Fruit fly (Drosophila melanogaster) S2 (cell line): ENCODE measurements around the gene TpnC25D.

ENCODE experiments used
- CG8478 ChIP-seq: fragments of >200 bp; optimal IDR thresholded peaks from 2 replicates; lab custom pipeline; 2018
- CTCF ChIP-seq, 2 experiments: fragments of >200 bp; optimal IDR thresholded peaks; 2 replicates each; lab custom pipeline; 2018

dm6 chr2L:5259076-5259843 is 42.8 kb downstream of the TpnC25D start:
- TF ChIP-seq CTCF (optimal IDR thresholded peaks at IDR 0.05; lab: Kevin White, UChicago), result no peak
- no peak for TF ChIP-seq CG8478 (lab: Kevin White, UChicago)
